Fruit fly (Drosophila melanogaster) whole organism, embryonic: ENCODE data around the gene Cep97.

Source experiments
- ATbp ChIP-seq: fragments of 200-800 bp; sonication (Bioruptor generic); optimal IDR thresholded peaks from 2 replicates; lab custom pipeline; 2017; ENCODE audit warnings: missing biosample characterization, mild to moderate bottlenecking, missing genetic modification characterization, missing genetic modification reagents
- Blimp-1 ChIP-seq: fragments of 200-800 bp; sonication (Bioruptor generic); optimal IDR thresholded peaks from 3 replicates; lab custom pipeline; 2018; ENCODE audit warnings: missing biosample characterization, missing genetic modification characterization, mild to moderate bottlenecking, moderate library complexity, missing genetic modification reagents
- CG11504 ChIP-seq: fragments of 200-800 bp; sonication (Bioruptor generic); optimal IDR thresholded peaks from 3 replicates; lab custom pipeline; 2019; ENCODE audit warnings: missing biosample characterization, mild to moderate bottlenecking, missing genetic modification characterization, moderate library complexity
- CG12391 ChIP-seq: fragments of 200-800 bp; sonication (Bioruptor generic); optimal IDR thresholded peaks from 3 replicates; lab custom pipeline; 2018; ENCODE audit warnings: missing biosample characterization, mild to moderate bottlenecking, missing genetic modification characterization, moderate library complexity
- CG14441 ChIP-seq: fragments of 200-800 bp; sonication (Bioruptor generic); IDR thresholded peaks from 2 replicates; pipeline ENCODE4 v1.3.6; 2022; ENCODE audit warnings: missing biosample characterization, missing genetic modification characterization
- CG14710 ChIP-seq: fragments of 200-800 bp; sonication (Bioruptor generic); optimal IDR thresholded peaks from 3 replicates; lab custom pipeline; 2019; ENCODE audit warnings: missing biosample characterization, mild to moderate bottlenecking, missing genetic modification characterization, moderate library complexity
- CG15696 ChIP-seq: fragments of 200-800 bp; sonication (Bioruptor generic); optimal IDR thresholded peaks from 2 replicates; lab custom pipeline; 2019; ENCODE audit warnings: missing biosample characterization, mild to moderate bottlenecking, missing genetic modification characterization, moderate library complexity
- CG16779 ChIP-seq: fragments of 200-800 bp; sonication (Bioruptor generic); IDR thresholded peaks from 2 replicates; pipeline ENCODE4 v1.3.6; 2022; ENCODE audit warnings: missing biosample characterization, missing genetic modification characterization
- CG18476 ChIP-seq: fragments of 200-800 bp; sonication (Bioruptor generic); optimal IDR thresholded peaks from 2 replicates; lab custom pipeline; 2016; ENCODE audit warnings: missing biosample characterization, mild to moderate bottlenecking, missing genetic modification characterization
- CG32772 ChIP-seq: fragments of 200-800 bp; sonication (Bioruptor generic); IDR thresholded peaks from 2 replicates; pipeline ENCODE4 v1.3.6; 2022; ENCODE audit warnings: missing biosample characterization, missing genetic modification characterization
- CG6272 ChIP-seq: fragments of 200-800 bp; sonication (Bioruptor generic); IDR thresholded peaks from 2 replicates; pipeline ENCODE4 v1.3.6; 2022; ENCODE audit warnings: missing biosample characterization, missing genetic modification characterization
- CG9876 ChIP-seq: fragments of 200-800 bp; sonication (Bioruptor generic); optimal IDR thresholded peaks from 2 replicates; lab custom pipeline; 2016; ENCODE audit warnings: missing biosample characterization, missing genetic modification characterization
- Drgx ChIP-seq: fragments of 200-800 bp; sonication (Bioruptor generic); IDR thresholded peaks from 2 replicates; pipeline ENCODE4 v1.3.6; 2022; ENCODE audit warnings: missing biosample characterization, missing genetic modification characterization
- H2.0 ChIP-seq: fragments of 200-800 bp; sonication (Bioruptor generic); IDR thresholded peaks from 2 replicates; pipeline ENCODE4 v1.3.6; 2022; ENCODE audit warnings: missing biosample characterization, missing genetic modification characterization
- Hr51 ChIP-seq, 2 experiments: fragments of 200-800 bp; sonication (Bioruptor generic); optimal IDR thresholded peaks; 2 replicates in 1 of 2; 3 replicates in 1 of 2; lab custom pipeline; 2016 to 2018; ENCODE audit warnings: missing biosample characterization in 2 of 2, missing genetic modification characterization in 2 of 2, mild to moderate bottlenecking in 1 of 2, moderate library complexity in 1 of 2
- Med ChIP-seq: fragments of 200-800 bp; sonication (Bioruptor generic); peaks from one replicate; lab custom pipeline; 2016; ENCODE audit warnings: missing biosample characterization, missing genetic modification characterization, mild to moderate bottlenecking, inconsistent platforms, moderate library complexity
- Mrtf ChIP-seq: fragments of 200-800 bp; sonication (Bioruptor generic); IDR thresholded peaks from 3 replicates; pipeline ENCODE4 v1.3.6; 2022; ENCODE audit warnings: missing biosample characterization, missing genetic modification characterization
- PHDP ChIP-seq: fragments of 200-800 bp; sonication (Bioruptor generic); optimal IDR thresholded peaks from 3 replicates; lab custom pipeline; 2018; ENCODE audit warnings: missing biosample characterization, mild to moderate bottlenecking, missing genetic modification characterization, moderate library complexity
- Ptx1 ChIP-seq: fragments of 200-800 bp; sonication (Bioruptor generic); IDR thresholded peaks from 2 replicates; pipeline ENCODE4 v1.3.6; 2022; ENCODE audit warnings: missing biosample characterization, missing genetic modification characterization
- Rx ChIP-seq: fragments of 200-800 bp; sonication (Bioruptor generic); IDR thresholded peaks from 2 replicates; pipeline ENCODE4 v1.3.6; 2022; ENCODE audit warnings: missing biosample characterization, missing genetic modification characterization
- Sox102F ChIP-seq: fragments of 200-800 bp; sonication (Bioruptor generic); optimal IDR thresholded peaks from 2 replicates; lab custom pipeline; 2018; ENCODE audit warnings: missing biosample characterization, mild to moderate bottlenecking, missing genetic modification characterization, moderate library complexity
- Xrp1 ChIP-seq: fragments of 200-800 bp; sonication (Bioruptor generic); IDR thresholded peaks from 2 replicates; pipeline ENCODE4 v1.3.6; 2022; ENCODE audit warnings: missing biosample characterization, missing genetic modification characterization
- ara ChIP-seq: fragments of 200-800 bp; sonication (Bioruptor generic); IDR thresholded peaks from 2 replicates; pipeline ENCODE4 v1.3.6; 2022; ENCODE audit warnings: missing biosample characterization, missing genetic modification characterization
- bsh ChIP-seq, 2 experiments: fragments of 200-800 bp; sonication (Bioruptor generic); optimal IDR thresholded peaks; 2 replicates each; lab custom pipeline; 2017 to 2018; ENCODE audit warnings: mild to moderate bottlenecking in 2 of 2, missing biosample characterization in 2 of 2, missing genetic modification characterization in 2 of 2, moderate library complexity in 1 of 2
- chif ChIP-seq, 2 experiments: fragments of 200-800 bp; sonication (Bioruptor generic); optimal IDR thresholded peaks; 3 replicates each; lab custom pipeline; 2016; ENCODE audit warnings: missing biosample characterization in 2 of 2, missing genetic modification characterization in 2 of 2
- ci ChIP-seq: fragments of 200-800 bp; sonication (Bioruptor generic); IDR thresholded peaks from 3 replicates; pipeline ENCODE4 v1.3.6; 2022; ENCODE audit warnings: missing biosample characterization, missing genetic modification characterization
- gce ChIP-seq: fragments of 200-800 bp; sonication (Bioruptor generic); IDR thresholded peaks from 3 replicates; pipeline ENCODE4 v1.3.6; 2022; ENCODE audit warnings: missing biosample characterization, missing genetic modification characterization
- gem ChIP-seq: fragments of 200-800 bp; sonication (Bioruptor generic); optimal IDR thresholded peaks from 2 replicates; lab custom pipeline; 2019; ENCODE audit warnings: missing biosample characterization, mild to moderate bottlenecking, missing genetic modification characterization, moderate library complexity
- hkb ChIP-seq, 2 experiments: fragments of 200-800 bp in 1 of 2; fragments of >200 bp in 1 of 2; sonication (Bioruptor generic) in 1 of 2; IDR thresholded peaks in 1 of 2; optimal IDR thresholded peaks in 1 of 2; 2 replicates each; pipeline versions ENCODE4 v1.3.6 to Lab custom; 2017 to 2022; ENCODE audit warnings: missing biosample characterization in 1 of 2, missing genetic modification characterization in 1 of 2
- ken ChIP-seq: fragments of 200-800 bp; sonication (Bioruptor generic); IDR thresholded peaks from 3 replicates; pipeline ENCODE4 v1.3.6; 2022; ENCODE audit warnings: missing biosample characterization, missing genetic modification characterization
- lmd ChIP-seq: fragments of 200-800 bp; sonication (Bioruptor generic); IDR thresholded peaks from 2 replicates; pipeline ENCODE4 v1.3.6; 2022; ENCODE audit warnings: missing biosample characterization, missing genetic modification characterization
- psq ChIP-seq: fragments of 200-800 bp; sonication (Bioruptor generic); optimal IDR thresholded peaks from 2 replicates; lab custom pipeline; 2017; ENCODE audit warnings: missing biosample characterization, missing genetic modification characterization
- rib ChIP-seq: fragments of 200-800 bp; sonication (Bioruptor generic); IDR thresholded peaks from 2 replicates; pipeline ENCODE4 v1.3.6; 2022; ENCODE audit warnings: missing biosample characterization, missing genetic modification characterization
- sens ChIP-seq: fragments of 200-800 bp; sonication (Bioruptor generic); peaks from one replicate; lab custom pipeline; 2016; ENCODE audit warnings: missing biosample characterization, missing genetic modification characterization
- seq ChIP-seq: fragments of 200-800 bp; sonication (Bioruptor generic); IDR thresholded peaks from 2 replicates; pipeline ENCODE4 v1.3.6; 2022; ENCODE audit warnings: missing biosample characterization, missing genetic modification characterization
- sisA ChIP-seq: fragments of 200-800 bp; sonication (Bioruptor generic); IDR thresholded peaks from 2 replicates; pipeline ENCODE4 v1.3.6; 2022; ENCODE audit warnings: missing biosample characterization, missing genetic modification characterization
- ttk ChIP-seq: fragments of 200-800 bp; sonication (Bioruptor generic); IDR thresholded peaks from 2 replicates; pipeline ENCODE4 v2.1.2; 2022; ENCODE audit warnings: missing biosample characterization, missing genetic modification characterization
- vvl ChIP-seq: fragments of 200-800 bp; sonication (Bioruptor generic); IDR thresholded peaks from 2 replicates; pipeline ENCODE4 v1.3.6; 2022; ENCODE audit warnings: missing biosample characterization, missing genetic modification characterization
- wor ChIP-seq: fragments of 200-800 bp; sonication (Bioruptor generic); IDR thresholded peaks from 2 replicates; pipeline ENCODE4 v1.3.6; 2022; ENCODE audit warnings: missing biosample characterization, missing genetic modification characterization
- zfh1 ChIP-seq: fragments of 200-800 bp; sonication (Bioruptor generic); IDR thresholded peaks from 3 replicates; pipeline ENCODE4 v1.3.6; 2022; ENCODE audit warnings: missing biosample characterization, missing genetic modification characterization

Cep97 gene

dm6 chr2L:3880048-3880447 is 12.6 kb downstream of the Cep97 start (continued):
- TF ChIP-seq CG18476 (peak; percentile 22), CG16779 (no peak)

dm6 chr2L:3881164-3881563 is 13.7 kb downstream of the Cep97 start:
- 0 out of 3 replicates have a peak, but pooled peaks have one; percentile 50 for TF ChIP-seq zfh1 (GFP tag; lab: Robert Waterston, UW)
- peak; percentile 37; the same call in 1 of the 2 replicates for TF ChIP-seq CG14441
- TF ChIP-seq Ptx1 (GFP tag; lab: Robert Waterston, UW), result peak; percentile 39; the same call in 1 of the 2 replicates
- TF ChIP-seq hkb (optimal IDR thresholded peaks at IDR 0.05; lab: Kevin White, UChicago), result no peak
- TF ChIP-seq hkb (GFP tag; IDR thresholded peaks at IDR 0.05; lab: Robert Waterston, UW), result 0 out of 2 replicates have a peak, but pooled peaks have one; percentile 32
- no peak for TF ChIP-seq psq
- no peak for TF ChIP-seq CG15696
- TF ChIP-seq ara (GFP tag; lab: Robert Waterston, UW), result peak; percentile 9; the same call in 1 of the 2 replicates
- TF ChIP-seq lmd, result 0 out of 2 replicates have a peak, but pooled peaks have one; percentile 7
- peak; percentile 21; the same call in 1 of the 2 replicates for TF ChIP-seq Xrp1 (GFP tag; lab: Robert Waterston, UW)
- TF ChIP-seq gce (GFP tag; lab: Robert Waterston, UW), result 0 out of 3 replicates have a peak, but pooled peaks have one; percentile 29
- no peak for TF ChIP-seq rib (GFP tag; lab: Robert Waterston, UW)
- TF ChIP-seq chif (GFP tag; optimal IDR thresholded peaks at IDR 0.05; lab: Kevin White, UChicago), result no peak
- TF ChIP-seq vvl (GFP tag; lab: Robert Waterston, UW), result peak; percentile 47; the same call in 1 of the 2 replicates
- TF ChIP-seq Blimp-1 (GFP tag; lab: Kevin White, UChicago), result peak; percentile 6
- TF ChIP-seq ATbp (GFP tag; lab: Kevin White, UChicago), result peak; percentile 18
- peak; percentile 18 for TF ChIP-seq Med (GFP tag; lab: Kevin White, UChicago)
- no peak for TF ChIP-seq CG6272 (GFP tag; lab: Robert Waterston, UW)
- TF ChIP-seq gem (tag; lab: Kevin White, UChicago), result peak; percentile 44
- TF ChIP-seq sens (GFP tag; lab: Kevin White, UChicago), result peak; percentile 53
- TF ChIP-seq Sox102F, result peak; percentile 66
- TF ChIP-seq Drgx (GFP tag; lab: Robert Waterston, UW), result peak; percentile 78
- TF ChIP-seq ken (GFP tag; lab: Robert Waterston, UW), result 0 out of 3 replicates have a peak, but pooled peaks have one; percentile 42
- TF ChIP-seq CG12391 (tag; lab: Kevin White, UChicago), result peak; percentile 5
- TF ChIP-seq CG9876, result no peak
- TF ChIP-seq H2.0, result 0 out of 2 replicates have a peak, but pooled peaks have one; percentile 3
- peak in 1 of 2 experiments; percentile 3 for TF ChIP-seq bsh (GFP tag; optimal IDR thresholded peaks at IDR 0.05; lab: Kevin White, UChicago)
- peak; percentile 58; the same call in 1 of the 3 replicates for TF ChIP-seq ci
- TF ChIP-seq Hr51 (GFP tag; optimal IDR thresholded peaks at IDR 0.05; lab: Kevin White, UChicago), result peak in 1 of 2 experiments; percentile 23
- 0 out of 2 replicates have a peak, but pooled peaks have one; percentile 31 for TF ChIP-seq seq (GFP tag; lab: Robert Waterston, UW)
- peak; percentile 22; the same call in 1 of the 2 replicates for TF ChIP-seq wor
- peak; percentile 31; the same call in 1 of the 2 replicates for TF ChIP-seq ttk (GFP tag; lab: Robert Waterston, UW)
- peak; percentile 11 for TF ChIP-seq PHDP (tag; lab: Kevin White, UChicago)
- peak; percentile 7 for TF ChIP-seq CG11504 (tag; lab: Kevin White, UChicago)
- no peak for TF ChIP-seq Mrtf
- TF ChIP-seq CG14710 (tag; lab: Kevin White, UChicago), result no peak
- peak; percentile 15; the same call in 1 of the 2 replicates for TF ChIP-seq sisA (GFP tag; lab: Robert Waterston, UW)
- 0 out of 2 replicates have a peak, but pooled peaks have one; percentile 7 for TF ChIP-seq Rx (GFP tag; lab: Robert Waterston, UW)
- 0 out of 2 replicates have a peak, but pooled peaks have one; percentile 8 for TF ChIP-seq CG32772 (GFP tag; lab: Robert Waterston, UW)
